Fruit fly (Drosophila melanogaster) whole organism, embryonic: ENCODE data around the gene ab.
A peak's percentile ranks its signal among the peaks of the same experiment; 100 is the strongest.

ENCODE experiments used
- Asciz ChIP-seq: fragments of 200-800 bp; sonication (Bioruptor generic); optimal IDR thresholded peaks from 2 replicates; lab custom pipeline; 2017; ENCODE audit warnings: missing biosample characterization, mild to moderate bottlenecking, missing genetic modification characterization, missing genetic modification reagents
- Awh ChIP-seq: fragments of 200-800 bp; sonication (Bioruptor generic); IDR thresholded peaks from 2 replicates; pipeline ENCODE4, ENCODE4 v1.3.6; 2022; ENCODE audit warnings: missing biosample characterization, missing genetic modification characterization
- B-H2 ChIP-seq: fragments of 200-800 bp; sonication (Bioruptor generic); optimal IDR thresholded peaks from 2 replicates; lab custom pipeline; 2018; ENCODE audit warnings: missing biosample characterization, mild to moderate bottlenecking, missing genetic modification characterization
- CG10274 ChIP-seq: fragments of 200-800 bp; sonication (Bioruptor generic); optimal IDR thresholded peaks from 3 replicates; lab custom pipeline; 2017; ENCODE audit warnings: missing biosample characterization, mild to moderate bottlenecking, missing genetic modification characterization
- CG10431 ChIP-seq: fragments of 200-800 bp; sonication (Bioruptor generic); optimal IDR thresholded peaks from 3 replicates; lab custom pipeline; 2018; ENCODE audit warnings: missing biosample characterization, mild to moderate bottlenecking, missing genetic modification characterization
- CG10654 ChIP-seq: fragments of 200-800 bp; sonication (Bioruptor generic); optimal IDR thresholded peaks from 2 replicates; lab custom pipeline; 2016; ENCODE audit warnings: missing biosample characterization, missing genetic modification characterization
- CG11247 ChIP-seq: fragments of 200-800 bp; sonication (Bioruptor generic); IDR thresholded peaks from 2 replicates; pipeline ENCODE4 v1.3.6; 2022; ENCODE audit warnings: missing biosample characterization, missing genetic modification characterization
- CG11398 ChIP-seq: fragments of 200-800 bp; sonication (Bioruptor generic); optimal IDR thresholded peaks from 2 replicates; lab custom pipeline; 2016; ENCODE audit warnings: missing biosample characterization, missing genetic modification characterization
- CG11696 ChIP-seq: fragments of 200-800 bp; sonication (Bioruptor generic); IDR thresholded peaks from 2 replicates; pipeline ENCODE4 v1.3.6; 2022; ENCODE audit warnings: missing biosample characterization, missing genetic modification characterization
- CG12236 ChIP-seq: fragments of 200-800 bp; sonication (Bioruptor generic); optimal IDR thresholded peaks from 2 replicates; lab custom pipeline; 2016; ENCODE audit warnings: missing biosample characterization, missing genetic modification characterization
- CG12299 ChIP-seq: fragments of 200-800 bp; sonication (Bioruptor generic); optimal IDR thresholded peaks from 2 replicates; lab custom pipeline; 2018; ENCODE audit warnings: missing biosample characterization, mild to moderate bottlenecking, missing genetic modification characterization
- CG1233 ChIP-seq: fragments of 200-800 bp; sonication (Bioruptor generic); optimal IDR thresholded peaks from 4 replicates; lab custom pipeline; 2018; ENCODE audit warnings: missing biosample characterization, mild to moderate bottlenecking, missing genetic modification characterization
- CG13775 ChIP-seq: fragments of 200-800 bp; sonication (Bioruptor generic); optimal IDR thresholded peaks from 3 replicates; lab custom pipeline; 2017; ENCODE audit warnings: missing biosample characterization, mild to moderate bottlenecking, missing genetic modification characterization
- CG14965 ChIP-seq: fragments of 200-800 bp; sonication (Bioruptor generic); optimal IDR thresholded peaks from 2 replicates; lab custom pipeline; 2016; ENCODE audit warnings: missing biosample characterization, missing genetic modification characterization, borderline replicate concordance
- CG16813 ChIP-seq: fragments of 200-800 bp; sonication (Bioruptor generic); IDR thresholded peaks from 3 replicates; pipeline ENCODE4 v1.3.6; 2022; ENCODE audit warnings: missing biosample characterization, missing genetic modification characterization; ENCODE audit not compliant: partially characterized antibody
- CG17385 ChIP-seq: fragments of 200-800 bp; sonication (Bioruptor generic); optimal IDR thresholded peaks from 3 replicates; lab custom pipeline; 2018; ENCODE audit warnings: missing biosample characterization, mild to moderate bottlenecking, missing genetic modification characterization
- CG17568 ChIP-seq: fragments of 200-800 bp; sonication (Bioruptor generic); optimal IDR thresholded peaks from 2 replicates; lab custom pipeline; 2018; ENCODE audit warnings: missing biosample characterization, mild to moderate bottlenecking, missing genetic modification characterization, moderate library complexity
- CG2120 ChIP-seq: fragments of 200-800 bp; sonication (Bioruptor generic); optimal IDR thresholded peaks from 3 replicates; lab custom pipeline; 2016; ENCODE audit warnings: missing biosample characterization, missing genetic modification characterization
- CG34224 ChIP-seq: fragments of 200-800 bp; sonication (Bioruptor generic); IDR thresholded peaks from 3 replicates; pipeline ENCODE4 v1.3.6; 2022; ENCODE audit warnings: missing biosample characterization, missing genetic modification characterization; ENCODE audit not compliant: partially characterized antibody
- CG3838 ChIP-seq: fragments of 200-800 bp; sonication (Bioruptor generic); optimal IDR thresholded peaks from 3 replicates; lab custom pipeline; 2016; ENCODE audit warnings: missing biosample characterization, missing genetic modification characterization
- CG3995 ChIP-seq: fragments of 200-800 bp; sonication (Bioruptor generic); optimal IDR thresholded peaks from 3 replicates; lab custom pipeline; 2016; ENCODE audit warnings: missing biosample characterization, missing genetic modification characterization
- CG7786 ChIP-seq: fragments of 200-800 bp; sonication (Bioruptor generic); optimal IDR thresholded peaks from 2 replicates; lab custom pipeline; 2016; ENCODE audit warnings: missing biosample characterization, missing genetic modification characterization
- CG7928 ChIP-seq: fragments of 200-800 bp; sonication (Bioruptor generic); optimal IDR thresholded peaks from 2 replicates; lab custom pipeline; 2017; ENCODE audit warnings: missing biosample characterization, mild to moderate bottlenecking, missing genetic modification characterization
- CkIIα-i1 ChIP-seq: fragments of 200-800 bp; sonication (Bioruptor generic); IDR thresholded peaks from 2 replicates; pipeline ENCODE4 v1.3.6; 2022; ENCODE audit warnings: missing biosample characterization, missing genetic modification characterization
- Dip2 ChIP-seq: fragments of 200-800 bp; sonication (Bioruptor generic); IDR thresholded peaks from 2 replicates; pipeline ENCODE4 v1.3.6; 2022; ENCODE audit warnings: missing biosample characterization, missing genetic modification characterization
- Doc3 ChIP-seq: fragments of 200-800 bp; sonication (Bioruptor generic); IDR thresholded peaks from 3 replicates; pipeline ENCODE4 v1.3.6; 2022; ENCODE audit warnings: missing biosample characterization, missing genetic modification characterization; ENCODE audit not compliant: partially characterized antibody
- Max ChIP-seq: fragments of 200-800 bp; sonication (Bioruptor generic); optimal IDR thresholded peaks from 2 replicates; lab custom pipeline; 2016; ENCODE audit warnings: missing biosample characterization, mild to moderate bottlenecking, missing genetic modification characterization
- Oaz ChIP-seq: fragments of 200-800 bp; sonication (Bioruptor generic); IDR thresholded peaks from 2 replicates; pipeline ENCODE4 v1.3.6; 2022; ENCODE audit warnings: missing biosample characterization, missing genetic modification characterization
- Scr ChIP-seq: fragments of 200-800 bp; sonication (Bioruptor generic); IDR thresholded peaks from 2 replicates; pipeline ENCODE4 v1.3.6; 2022; ENCODE audit warnings: missing biosample characterization, missing genetic modification characterization; ENCODE audit not compliant: partially characterized antibody
- Sox102F ChIP-seq: fragments of 200-800 bp; sonication (Bioruptor generic); optimal IDR thresholded peaks from 2 replicates; lab custom pipeline; 2018; ENCODE audit warnings: missing biosample characterization, mild to moderate bottlenecking, missing genetic modification characterization, moderate library complexity
- Sry-δ ChIP-seq: fragments of 200-800 bp; sonication (Bioruptor generic); optimal IDR thresholded peaks from 2 replicates; lab custom pipeline; 2016; ENCODE audit warnings: missing biosample characterization, missing genetic modification characterization
- Tbp ChIP-seq: fragments of >200 bp; optimal IDR thresholded peaks from 2 replicates; lab custom pipeline; 2018; ENCODE audit warnings: missing biosample characterization, missing genetic modification characterization
- bowl ChIP-seq: fragments of 200-800 bp; sonication (Bioruptor generic); IDR thresholded peaks from 2 replicates; pipeline ENCODE4 v1.3.6; 2022; ENCODE audit warnings: missing biosample characterization, missing genetic modification characterization
- caup ChIP-seq: fragments of 200-800 bp; sonication (Bioruptor generic); optimal IDR thresholded peaks from 3 replicates; lab custom pipeline; 2017; ENCODE audit warnings: missing biosample characterization, mild to moderate bottlenecking, missing genetic modification characterization, moderate library complexity; ENCODE audit not compliant: severe bottlenecking
- corto ChIP-seq: fragments of 200-800 bp; sonication (Bioruptor generic); optimal IDR thresholded peaks from 2 replicates; lab custom pipeline; 2016; ENCODE audit warnings: missing biosample characterization, mild to moderate bottlenecking, missing genetic modification characterization, moderate library complexity
- croc ChIP-seq: fragments of 200-800 bp; sonication (Bioruptor generic); conservative IDR thresholded peaks from 3 replicates; pipeline ENCODE4 v1.3.6; 2022; ENCODE audit warnings: missing biosample characterization, missing genetic modification characterization
- cwo ChIP-seq: fragments of 200-800 bp; sonication (Bioruptor generic); optimal IDR thresholded peaks from 3 replicates; lab custom pipeline; 2017; ENCODE audit warnings: missing biosample characterization, missing genetic modification characterization, mild to moderate bottlenecking, moderate library complexity, missing genetic modification reagents
- dmrt99B ChIP-seq: fragments of 200-800 bp; sonication (Bioruptor generic); optimal IDR thresholded peaks from 2 replicates; lab custom pipeline; 2018; ENCODE audit warnings: missing biosample characterization, mild to moderate bottlenecking, missing genetic modification characterization, moderate library complexity
- ems ChIP-seq: fragments of 200-800 bp; sonication (Bioruptor generic); optimal IDR thresholded peaks from 3 replicates; lab custom pipeline; 2016; ENCODE audit warnings: missing biosample characterization, missing genetic modification characterization
- ewg ChIP-seq: fragments of 200-800 bp; sonication (Bioruptor generic); optimal IDR thresholded peaks from 3 replicates; lab custom pipeline; 2017; ENCODE audit warnings: mild to moderate bottlenecking, missing biosample characterization, missing genetic modification reagents, missing genetic modification characterization
- gsb ChIP-seq: fragments of 200-800 bp; sonication (Bioruptor generic); IDR thresholded peaks from 2 replicates; pipeline ENCODE4 v1.3.6; 2022; ENCODE audit warnings: missing biosample characterization, missing genetic modification characterization
- lola ChIP-seq, 3 experiments: fragments of >200 bp in 2 of 3; fragments of 200-800 bp in 1 of 3; sonication (Bioruptor generic) in 1 of 3; optimal IDR thresholded peaks; 2 replicates each; lab custom pipeline; 2017 to 2019; ENCODE audit warnings: missing biosample characterization in 3 of 3, missing genetic modification characterization in 3 of 3, mild to moderate bottlenecking in 1 of 3, moderate library complexity in 1 of 3
- mirr ChIP-seq: fragments of 200-800 bp; sonication (Bioruptor generic); optimal IDR thresholded peaks from 3 replicates; lab custom pipeline; 2018; ENCODE audit warnings: missing biosample characterization, mild to moderate bottlenecking, missing genetic modification characterization
- pan ChIP-seq, 4 experiments: fragments of >200 bp in 3 of 4; fragments of 200-800 bp in 1 of 4; sonication (Bioruptor generic) in 1 of 4; optimal IDR thresholded peaks in 3 of 4; IDR thresholded peaks in 1 of 4; 2 replicates each; pipeline versions ENCODE4 v1.3.6 to Lab custom; 2017 to 2022; ENCODE audit warnings: missing biosample characterization in 2 of 4, missing genetic modification characterization in 2 of 4, mixed read lengths in 1 of 4
- ro ChIP-seq: fragments of 200-800 bp; sonication (Bioruptor generic); IDR thresholded peaks from 2 replicates; pipeline ENCODE4 v1.3.6; 2022; ENCODE audit warnings: missing biosample characterization, missing genetic modification characterization
- shn ChIP-seq: fragments of 200-800 bp; sonication (Bioruptor generic); optimal IDR thresholded peaks from 3 replicates; lab custom pipeline; 2016; ENCODE audit warnings: missing biosample characterization, missing genetic modification characterization
- sob ChIP-seq: fragments of 200-800 bp; sonication (Bioruptor generic); IDR thresholded peaks from 2 replicates; pipeline ENCODE4 v1.3.6; 2022; ENCODE audit warnings: missing biosample characterization, missing genetic modification characterization
- trem ChIP-seq: fragments of 200-800 bp; optimal IDR thresholded peaks from 3 replicates; lab custom pipeline; 2019; ENCODE audit warnings: missing biosample characterization, mild to moderate bottlenecking, missing genetic modification characterization, moderate library complexity
- trh ChIP-seq: fragments of 200-800 bp; sonication (Bioruptor generic); optimal IDR thresholded peaks from 2 replicates; lab custom pipeline; 2016; ENCODE audit warnings: missing biosample characterization, missing genetic modification characterization

ab gene

DNA sequence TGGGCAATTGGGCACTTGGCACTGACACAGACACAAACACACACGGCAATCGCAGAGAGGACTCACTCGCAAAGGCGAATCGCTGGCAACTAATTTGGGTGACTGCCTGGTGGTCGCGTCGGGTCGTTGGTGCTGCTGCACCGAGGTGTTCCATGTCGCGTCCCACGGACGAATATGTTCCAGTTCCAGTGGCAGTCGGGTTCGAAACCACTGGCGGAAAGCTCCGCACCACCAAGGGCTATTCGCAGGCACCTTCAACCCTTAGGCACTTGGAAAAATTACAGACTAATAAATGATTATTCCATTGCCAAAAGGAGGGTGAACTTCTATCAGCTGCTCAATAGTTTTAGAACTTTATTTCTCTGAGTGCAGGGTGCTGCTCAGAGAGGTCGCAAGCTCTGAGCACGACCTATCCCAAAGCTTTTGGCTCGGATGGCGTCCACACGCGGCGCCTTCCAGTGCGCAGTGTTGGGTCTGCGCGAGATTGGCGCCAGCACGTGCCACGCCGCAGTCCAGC is 6.9 kb upstream of the ab start, which contains the start of gene Ca-beta (continued):
- TF ChIP-seq CG2120 (GFP tag; lab: Kevin White, UChicago) (peak; percentile 85), CG7928 (GFP tag; lab: Kevin White, UChicago) (no peak), CG3995 (GFP tag; lab: Kevin White, UChicago) (no peak), CG10654 (no peak), trh (no peak), CG11398 (GFP tag; lab: Kevin White, UChicago) (no peak), caup (GFP tag; lab: Kevin White, UChicago) (peak; percentile 54), dmrt99B (tag; lab: Kevin White, UChicago) (peak; percentile 29), Scr (GFP tag; lab: Robert Waterston, UW) (no peak), CG13775 (GFP tag; lab: Kevin White, UChicago) (no peak), shn (GFP tag; lab: Kevin White, UChicago) (peak; percentile 8), croc (GFP tag; lab: Robert Waterston, UW) (no peak), Max (GFP tag; lab: Kevin White, UChicago) (no peak), CG17568 (no peak), Dip2 (GFP tag; lab: Robert Waterston, UW) (no peak), CG10431 (GFP tag; lab: Kevin White, UChicago) (no peak), bowl (GFP tag; lab: Robert Waterston, UW) (no peak), Tbp (no peak), cwo (GFP tag; lab: Kevin White, UChicago) (peak; percentile 80), lola (GFP tag; optimal IDR thresholded peaks at IDR 0.05; lab: Kevin White, UChicago) (no peak), CG11247 (GFP tag; lab: Robert Waterston, UW) (peak; percentile 62), CG1233 (no peak), CG16813 (GFP tag; lab: Robert Waterston, UW) (no peak), CG12299 (tag; lab: Kevin White, UChicago) (no peak), pan (optimal IDR thresholded peaks at IDR 0.05; lab: Kevin White, UChicago) (no peak), pan (GFP tag; optimal IDR thresholded peaks at IDR 0.05 in 1 of 2, IDR thresholded peaks at IDR 0.05 in 1 of 2) (peak in 1 of 2 experiments; percentile 51), ems (no peak), sob (GFP tag; lab: Robert Waterston, UW) (peak; percentile 73), CG3838 (GFP tag; lab: Kevin White, UChicago) (no peak), trem (tag; lab: Kevin White, UChicago) (no peak), ewg (GFP tag; lab: Kevin White, UChicago) (peak; percentile 94), Sox102F (GFP tag; lab: Kevin White, UChicago) (peak; percentile 19), Asciz (no peak), Oaz (GFP tag; lab: Robert Waterston, UW) (no peak), B-H2 (GFP tag; lab: Kevin White, UChicago) (peak; percentile 68), Doc3 (GFP tag; lab: Robert Waterston, UW) (no peak), CG7786 (GFP tag; lab: Kevin White, UChicago) (peak; percentile 57), gsb (no peak), CG11696 (GFP tag; lab: Robert Waterston, UW) (no peak), Sry-δ (no peak), CG10274 (GFP tag; lab: Kevin White, UChicago) (no peak), CG34224 (no peak), ro (GFP tag; lab: Robert Waterston, UW) (no peak), corto (GFP tag; lab: Kevin White, UChicago) (no peak), CkIIα-i1 (GFP tag; lab: Robert Waterston, UW) (no peak), CG14965 (GFP tag; lab: Kevin White, UChicago) (no peak), CG12236 (no peak), mirr (no peak), Awh (no peak), CG17385 (GFP tag; lab: Kevin White, UChicago) (peak; percentile 9)
